Worm (Caenorhabditis elegans): ENCODE results near the gene K02D3.1.

DNA sequence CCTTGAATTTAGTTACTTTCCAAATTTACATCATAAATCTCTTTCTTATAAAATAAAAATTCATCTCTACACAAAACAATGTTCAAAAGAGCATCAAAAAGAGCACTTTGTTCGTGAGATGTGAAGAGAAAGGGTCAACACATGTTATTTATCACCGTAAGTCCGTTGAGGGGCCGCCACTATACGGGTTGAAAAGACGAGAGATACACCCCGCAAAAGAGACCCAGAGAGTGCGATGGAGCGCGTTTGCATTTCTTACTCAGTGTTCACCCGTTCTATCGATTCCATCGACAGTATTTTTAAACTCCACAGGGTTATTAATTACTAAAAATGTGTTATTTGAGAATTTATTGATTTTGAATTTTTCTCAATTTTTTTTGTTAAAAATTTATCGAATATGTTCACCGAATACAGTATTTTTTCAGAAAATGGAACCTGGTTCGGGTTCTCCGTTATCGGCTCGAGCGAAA lies 20.2 kb downstream of the K02D3.1 start, which contains the start of gene pix-1:
- TF ChIP-seq ztf-29 (GFP tag; IDR thresholded peaks at IDR 0.05), result no peak
- TF ChIP-seq flt-1 (GFP tag; IDR thresholded peaks at IDR 0.05), result no peak
- no peak for TF ChIP-seq tab-1 (GFP tag; IDR thresholded peaks at IDR 0.05)
- no peak for TF ChIP-seq med-1 (GFP tag; optimal IDR thresholded peaks at IDR 0.05; ENCODE audit: insufficient read depth)
- TF ChIP-seq cog-1 (tag; optimal IDR thresholded peaks at IDR 0.05), result no peak
- TF ChIP-seq klf-2 (GFP tag; conservative IDR thresholded peaks at IDR 0.05), result no peak
- TF ChIP-seq T22C8.4 (GFP tag; IDR thresholded peaks at IDR 0.05), result no peak
- TF ChIP-seq ref-1 (GFP tag; conservative IDR thresholded peaks at IDR 0.05), result no peak
- TF ChIP-seq ztf-23 (GFP tag; IDR thresholded peaks at IDR 0.05), result no peak

Data from whole organism, midembryonic.